Worm (Caenorhabditis elegans): ENCODE data around the gene C04E6.12.

C04E6.12 gene

ce11 chrV:5949674-5950149 lies 29.9 kb upstream of the C04E6.12 start:
- TF ChIP-seq mep-1 (tag; optimal IDR thresholded peaks at IDR 0.05): no peak
- TF ChIP-seq unc-62 (GFP tag; optimal IDR thresholded peaks at IDR 0.05 in 1 of 2): peak in 1 of 2 experiments; percentile 90
- TF ChIP-seq unc-62 (tag; optimal IDR thresholded peaks at IDR 0.05): no peak
- TF ChIP-seq nhr-48 (tag; optimal IDR thresholded peaks at IDR 0.05): peak; percentile 61
- no peak for TF ChIP-seq unc-39 (tag; optimal IDR thresholded peaks at IDR 0.05)
- no peak for TF ChIP-seq mxl-3 (GFP tag; optimal IDR thresholded peaks at IDR 0.05)
- no peak for TF ChIP-seq fos-1 (tag; optimal IDR thresholded peaks at IDR 0.05)

DNA sequence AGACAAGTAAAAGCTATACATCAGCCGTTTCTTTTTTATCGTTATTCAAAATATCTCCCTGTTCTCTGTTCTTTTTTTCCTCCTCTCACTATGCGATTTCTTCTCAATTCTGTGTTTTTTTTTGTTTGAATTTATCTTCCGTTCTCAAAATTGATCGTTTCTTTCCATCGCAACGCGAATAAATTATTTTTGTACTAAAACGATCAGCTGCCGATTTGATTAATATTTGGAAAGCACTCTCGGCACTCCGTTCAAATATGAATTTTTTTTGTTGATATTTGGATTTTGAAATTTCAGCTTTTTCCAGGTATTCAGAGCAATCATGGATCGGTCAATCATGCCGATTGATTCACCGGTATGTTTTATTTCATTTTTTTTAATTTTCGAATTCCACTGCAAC lies 23.4 kb upstream of the C04E6.12 start, which contains the start of gene pst-1:
TSS of gene pst-1 (plus strand) at position 301 of the 400 bp plus-strand sequence.
- TF ChIP-seq unc-130 (GFP tag; optimal IDR thresholded peaks at IDR 0.05) (no peak), zfp-3 (GFP tag; conservative IDR thresholded peaks at IDR 0.05) (no peak), lin-15B (tag; optimal IDR thresholded peaks at IDR 0.05) (no peak), nhr-42 (GFP tag; IDR thresholded peaks at IDR 0.05) (no peak), T26A8.4 (GFP tag; IDR thresholded peaks at IDR 0.05) (no peak), pha-4 (GFP tag; IDR thresholded peaks at IDR 0.05) (no peak), pha-4 (tag; optimal IDR thresholded peaks at IDR 0.05) (no peak), madf-5 (GFP tag; IDR thresholded peaks at IDR 0.05) (no peak), lim-7 (GFP tag; IDR thresholded peaks at IDR 0.05) (no peak), daf-12 (tag; optimal IDR thresholded peaks at IDR 0.05) (no peak), R02D3.7 (tag; optimal IDR thresholded peaks at IDR 0.05) (no peak), daf-16 (GFP tag; optimal IDR thresholded peaks at IDR 0.05) (no peak), daf-16 (tag; optimal IDR thresholded peaks at IDR 0.05) (no peak), snpc-1.2 (GFP tag; IDR thresholded peaks at IDR 0.05) (no peak)

ce11 chrV:5939503-5940072 lies 19.8 kb upstream of the C04E6.12 start, which contains the start of gene syf-3:
Gene syf-3 (plus strand): TSS chrV:5940022.
- TF ChIP-seq unc-62 (GFP tag; optimal IDR thresholded peaks at IDR 0.05 in 1 of 2) (peak in 1 of 2 experiments; percentile 64), unc-62 (tag; optimal IDR thresholded peaks at IDR 0.05) (no peak), mes-2 (tag; optimal IDR thresholded peaks at IDR 0.05; ENCODE audit: poor library complexity, severe bottlenecking) (peak; percentile 69), ztf-7 (tag; optimal IDR thresholded peaks at IDR 0.05) (peak; percentile 22), nhr-41 (GFP tag; IDR thresholded peaks at IDR 0.05) (no peak), dpl-1 (GFP tag; optimal IDR thresholded peaks at IDR 0.05) (peak; percentile 98), ztf-11 (tag; optimal IDR thresholded peaks at IDR 0.05) (no peak), nhr-76 (tag; optimal IDR thresholded peaks at IDR 0.05) (no peak), lir-3 (tag; optimal IDR thresholded peaks at IDR 0.05) (no peak), aha-1 (tag) (peak; percentile 35), T26A8.4 (GFP tag; IDR thresholded peaks at IDR 0.05) (no peak), F10B5.3 (tag; optimal IDR thresholded peaks at IDR 0.05) (no peak), lin-38 (GFP tag; IDR thresholded peaks at IDR 0.05) (no peak), fos-1 (tag; optimal IDR thresholded peaks at IDR 0.05) (no peak), mxl-3 (GFP tag; optimal IDR thresholded peaks at IDR 0.05) (no peak), F37D6.2 (tag; optimal IDR thresholded peaks at IDR 0.05) (no peak), lin-1 (GFP tag; IDR thresholded peaks at IDR 0.05) (no peak), Y48G9A.11 (GFP tag; IDR thresholded peaks at IDR 0.05) (peak; percentile 97), spr-1 (tag; optimal IDR thresholded peaks at IDR 0.05) (no peak), F49E8.2 (tag; optimal IDR thresholded peaks at IDR 0.05; ENCODE audit: borderline replicate concordance) (no peak), egl-27 (tag; optimal IDR thresholded peaks at IDR 0.05) (no peak), dmd-8 (GFP tag; IDR thresholded peaks at IDR 0.05) (no peak), madf-5 (GFP tag; IDR thresholded peaks at IDR 0.05) (no peak), dmd-9 (GFP tag; IDR thresholded peaks at IDR 0.05) (no peak), nhr-6 (tag; optimal IDR thresholded peaks at IDR 0.05) (peak; percentile 4), spr-3 (GFP tag; optimal IDR thresholded peaks at IDR 0.05) (no peak), hlh-30 (tag; optimal IDR thresholded peaks at IDR 0.05; ENCODE audit: insufficient read depth) (peak; percentile 52), vab-7 (GFP tag; IDR thresholded peaks at IDR 0.05) (no peak), T20F7.1 (GFP tag; optimal IDR thresholded peaks at IDR 0.05) (peak; percentile 98), zfp-2 (tag; optimal IDR thresholded peaks at IDR 0.05) (no peak), nhr-111 (GFP tag; optimal IDR thresholded peaks at IDR 0.05) (no peak), mdt-29 (GFP tag; IDR thresholded peaks at IDR 0.05) (no peak), ceh-82 (tag; optimal IDR thresholded peaks at IDR 0.05) (no peak)
